Fruit fly (Drosophila melanogaster) whole organism, pupa: ENCODE measurements around the gene mRpL45.

ENCODE experiments used
- CG12605 ChIP-seq: fragments of 200-800 bp; sonication (Bioruptor generic); IDR thresholded peaks from 2 replicates; pipeline ENCODE4 v1.3.6; 2022; ENCODE audit warnings: missing biosample characterization, missing genetic modification characterization
- CG32121 ChIP-seq: fragments of 200-800 bp; sonication (Bioruptor generic); IDR thresholded peaks from 2 replicates; pipeline ENCODE4 v1.3.6; 2022; ENCODE audit warnings: missing biosample characterization, missing genetic modification characterization

Gene mRpL45

dm6 chr3R:22669121-22669520 is 50.8 kb downstream of the mRpL45 start:
- TF ChIP-seq CG12605 (GFP tag; lab: Robert Waterston, UW), result no peak
- TF ChIP-seq CG32121 (GFP tag; lab: Robert Waterston, UW), result no peak
- TF ChIP-seq, all 21 proteins: peak for 0
